Worm (Caenorhabditis elegans) whole organism, late embryonic: ENCODE measurements around the gene B0310.3.

ENCODE experiments used
- C08G9.2 ChIP-seq: sonication (generic microtip); optimal IDR thresholded peaks from 2 replicates; lab custom pipeline; 2016; ENCODE audit warnings: mild to moderate bottlenecking, missing genetic modification characterization, moderate library complexity, missing compliant biosample characterization
- C38D4.7 ChIP-seq: fragments of 200-800 bp; sonication (Bioruptor generic); optimal IDR thresholded peaks from 2 replicates; lab custom pipeline; 2018; ENCODE audit warnings: mild to moderate bottlenecking, missing genetic modification characterization, moderate library complexity, missing compliant biosample characterization
- K02D7.2 ChIP-seq: sonication (generic microtip); optimal IDR thresholded peaks from 2 replicates; lab custom pipeline; 2017; ENCODE audit warnings: mild to moderate bottlenecking, missing genetic modification characterization, missing compliant biosample characterization
- ahr-1 ChIP-seq: sonication (generic microtip); optimal IDR thresholded peaks from 2 replicates; lab custom pipeline; 2016; ENCODE audit warnings: missing genetic modification characterization, missing compliant biosample characterization
- ama-1 ChIP-seq: fragments of 150-350 bp; optimal IDR thresholded peaks from 2 replicates; lab custom pipeline; 2014
- ceh-14 ChIP-seq: sonication (generic microtip); optimal IDR thresholded peaks from 2 replicates; lab custom pipeline; 2016; ENCODE audit warnings: missing genotype, missing genetic modification characterization, missing compliant biosample characterization
- ceh-18 ChIP-seq: sonication (generic microtip); optimal IDR thresholded peaks from 2 replicates; lab custom pipeline; 2016; ENCODE audit warnings: missing genetic modification characterization, missing compliant biosample characterization
- ceh-19 ChIP-seq: fragments of 200-800 bp; sonication (Bioruptor generic); optimal IDR thresholded peaks from 2 replicates; lab custom pipeline; 2018; ENCODE audit warnings: mild to moderate bottlenecking, missing genetic modification characterization, missing compliant biosample characterization
- ceh-2 ChIP-seq: sonication (generic microtip); optimal IDR thresholded peaks from 2 replicates; lab custom pipeline; 2016; ENCODE audit warnings: missing genotype, missing genetic modification characterization, missing compliant biosample characterization
- ceh-24 ChIP-seq: sonication (generic microtip); optimal IDR thresholded peaks from 2 replicates; lab custom pipeline; 2016; ENCODE audit warnings: mild to moderate bottlenecking, missing genetic modification characterization, missing compliant biosample characterization
- ceh-30 ChIP-seq: fragments of 150-350 bp; optimal IDR thresholded peaks from 2 replicates; lab custom pipeline; 2014; ENCODE audit warnings: missing biosample characterization, missing genetic modification characterization
- ceh-31 ChIP-seq: sonication (generic microtip); optimal IDR thresholded peaks from 2 replicates; lab custom pipeline; 2016; ENCODE audit warnings: missing genetic modification characterization, missing compliant biosample characterization
- ceh-48 ChIP-seq: sonication (generic microtip); optimal IDR thresholded peaks from 2 replicates; lab custom pipeline; 2016; ENCODE audit warnings: missing genetic modification characterization, inconsistent platforms, missing compliant biosample characterization
- ceh-6 ChIP-seq: fragments of 200-800 bp; sonication (Bioruptor generic); optimal IDR thresholded peaks from 2 replicates; lab custom pipeline; 2018; ENCODE audit warnings: mild to moderate bottlenecking, missing genetic modification characterization, missing compliant biosample characterization
- ceh-9 ChIP-seq: sonication (generic microtip); optimal IDR thresholded peaks from 2 replicates; lab custom pipeline; 2016; ENCODE audit warnings: mild to moderate bottlenecking, missing genetic modification characterization, inconsistent platforms, missing compliant biosample characterization
- che-1 ChIP-seq: sonication (generic microtip); optimal IDR thresholded peaks from 2 replicates; lab custom pipeline; 2016; ENCODE audit warnings: mild to moderate bottlenecking, missing genetic modification characterization, missing compliant biosample characterization
- dve-1 ChIP-seq: sonication (generic microtip); optimal IDR thresholded peaks from 2 replicates; lab custom pipeline; 2017; ENCODE audit warnings: antibody characterized with exemption, mild to moderate bottlenecking, missing genetic modification characterization, missing compliant biosample characterization
- elt-2 ChIP-seq: sonication (generic microtip); optimal IDR thresholded peaks from 2 replicates; lab custom pipeline; 2016; ENCODE audit warnings: missing genetic modification reagents, missing genetic modification characterization, missing compliant biosample characterization
- elt-4 ChIP-seq: sonication (generic microtip); optimal IDR thresholded peaks from 2 replicates; lab custom pipeline; 2016; ENCODE audit warnings: missing genetic modification characterization, missing compliant biosample characterization
- eyg-1 ChIP-seq: sonication (generic microtip); optimal IDR thresholded peaks from 2 replicates; lab custom pipeline; 2016; ENCODE audit warnings: missing genotype, missing genetic modification characterization, missing compliant biosample characterization
- fax-1 ChIP-seq: sonication (generic microtip); optimal IDR thresholded peaks from 2 replicates; lab custom pipeline; 2016; ENCODE audit warnings: missing genotype, missing genetic modification characterization, missing compliant biosample characterization
- fkh-10 ChIP-seq: fragments of 150-350 bp; optimal IDR thresholded peaks from 2 replicates; lab custom pipeline; 2014; ENCODE audit warnings: missing biosample characterization, missing genetic modification reagents, missing genetic modification characterization
- fkh-6 ChIP-seq: sonication (generic microtip); optimal IDR thresholded peaks from 2 replicates; lab custom pipeline; 2016; ENCODE audit warnings: missing genetic modification characterization, missing compliant biosample characterization
- gmeb-2 ChIP-seq: sonication (generic microtip); optimal IDR thresholded peaks from 2 replicates; lab custom pipeline; 2016; ENCODE audit warnings: missing genetic modification characterization, inconsistent platforms, missing compliant biosample characterization
- hlh-13 ChIP-seq: fragments of 200-800 bp; sonication (Bioruptor generic); optimal IDR thresholded peaks from 2 replicates; lab custom pipeline; 2018; ENCODE audit warnings: mild to moderate bottlenecking, missing genetic modification characterization, missing compliant biosample characterization
- hlh-15 ChIP-seq: sonication (generic microtip); optimal IDR thresholded peaks from 2 replicates; lab custom pipeline; 2016; ENCODE audit warnings: missing genetic modification characterization, missing compliant biosample characterization
- hlh-30 ChIP-seq: sonication (generic microtip); optimal IDR thresholded peaks from 2 replicates; lab custom pipeline; 2017; ENCODE audit warnings: antibody characterized with exemption, missing genetic modification characterization, missing compliant biosample characterization; ENCODE audit not compliant: insufficient read depth
- hlh-6 ChIP-seq: sonication (generic microtip); optimal IDR thresholded peaks from 2 replicates; lab custom pipeline; 2016; ENCODE audit warnings: missing genotype, missing genetic modification characterization, missing compliant biosample characterization
- hlh-8 ChIP-seq: sonication (generic microtip); optimal IDR thresholded peaks from 2 replicates; lab custom pipeline; 2016; ENCODE audit warnings: missing genotype, missing genetic modification characterization, missing compliant biosample characterization
- lim-6 ChIP-seq: sonication (generic microtip); optimal IDR thresholded peaks from 2 replicates; lab custom pipeline; 2016; ENCODE audit warnings: missing genetic modification characterization, missing compliant biosample characterization
- lin-11 ChIP-seq: fragments of 200-800 bp; sonication (Bioruptor generic); optimal IDR thresholded peaks from 2 replicates; lab custom pipeline; 2018; ENCODE audit warnings: mild to moderate bottlenecking, missing genetic modification characterization, missing compliant biosample characterization
- madf-2 ChIP-seq: sonication (generic microtip); optimal IDR thresholded peaks from 2 replicates; lab custom pipeline; 2017; ENCODE audit warnings: missing genetic modification characterization, missing compliant biosample characterization
- mec-3 ChIP-seq: sonication (generic microtip); optimal IDR thresholded peaks from 2 replicates; lab custom pipeline; 2016; ENCODE audit warnings: borderline replicate concordance, missing genetic modification characterization, missing compliant biosample characterization
- nfya-1 ChIP-seq: sonication (generic microtip); optimal IDR thresholded peaks from 2 replicates; lab custom pipeline; 2017; ENCODE audit warnings: missing genetic modification characterization, mild to moderate bottlenecking, missing compliant biosample characterization, antibody characterized with exemption, moderate library complexity
- nhr-11 ChIP-seq: fragments of 150-350 bp; optimal IDR thresholded peaks from 2 replicates; lab custom pipeline; 2014; ENCODE audit warnings: missing biosample characterization, missing genetic modification characterization
- nhr-232 ChIP-seq: sonication (generic microtip); optimal IDR thresholded peaks from 2 replicates; lab custom pipeline; 2016; ENCODE audit warnings: missing genetic modification characterization, missing compliant biosample characterization
- npax-4 ChIP-seq: sonication (generic microtip); optimal IDR thresholded peaks from 2 replicates; lab custom pipeline; 2016; ENCODE audit warnings: missing genetic modification characterization, missing compliant biosample characterization
- pag-3 ChIP-seq: sonication (generic microtip); optimal IDR thresholded peaks from 2 replicates; lab custom pipeline; 2016; ENCODE audit warnings: missing compliant biosample characterization, missing genetic modification characterization, borderline replicate concordance
- pat-9 ChIP-seq: fragments of 200-800 bp; sonication (Bioruptor generic); optimal IDR thresholded peaks from 2 replicates; lab custom pipeline; 2018; ENCODE audit warnings: mild to moderate bottlenecking, missing genetic modification characterization, moderate library complexity, missing compliant biosample characterization
- pax-1 ChIP-seq: fragments of 150-350 bp; optimal IDR thresholded peaks from 2 replicates; lab custom pipeline; 2014; ENCODE audit warnings: missing biosample characterization, missing genetic modification characterization
- pha-2 ChIP-seq: sonication (generic microtip); optimal IDR thresholded peaks from 2 replicates; lab custom pipeline; 2017; ENCODE audit warnings: mild to moderate bottlenecking, missing genetic modification characterization, missing compliant biosample characterization
- pha-4 ChIP-seq: fragments of 150-350 bp; optimal IDR thresholded peaks from 2 replicates; lab custom pipeline; 2018; ENCODE audit warnings: missing biosample characterization, missing genetic modification reagents, missing genetic modification characterization
- pqm-1 ChIP-seq: sonication (generic microtip); optimal IDR thresholded peaks from 2 replicates; lab custom pipeline; 2016; ENCODE audit warnings: missing genetic modification characterization, missing compliant biosample characterization
- pros-1 ChIP-seq: fragments of 150-350 bp; optimal IDR thresholded peaks from 2 replicates; lab custom pipeline; 2014; ENCODE audit warnings: missing biosample characterization, missing genetic modification reagents, missing genetic modification characterization
- sdc-2 ChIP-seq: sonication (generic microtip); optimal IDR thresholded peaks from 2 replicates; lab custom pipeline; 2016; ENCODE audit warnings: missing genotype, missing genetic modification characterization, missing compliant biosample characterization
- sox-4 ChIP-seq: sonication (generic microtip); optimal IDR thresholded peaks from 2 replicates; lab custom pipeline; 2017; ENCODE audit warnings: mild to moderate bottlenecking, missing genetic modification characterization, inconsistent platforms, missing compliant biosample characterization
- syd-9 ChIP-seq: sonication (generic microtip); optimal IDR thresholded peaks from 2 replicates; lab custom pipeline; 2016; ENCODE audit warnings: mild to moderate bottlenecking, missing genetic modification characterization, moderate library complexity, missing compliant biosample characterization
- tbx-2 ChIP-seq: sonication (generic microtip); optimal IDR thresholded peaks from 2 replicates; lab custom pipeline; 2016; ENCODE audit warnings: missing genetic modification characterization, missing compliant biosample characterization
- tbx-7 ChIP-seq: sonication (generic microtip); optimal IDR thresholded peaks from 2 replicates; lab custom pipeline; 2016; ENCODE audit warnings: missing genotype, missing genetic modification characterization, missing compliant biosample characterization
- unc-42 ChIP-seq: sonication (generic microtip); optimal IDR thresholded peaks from 2 replicates; lab custom pipeline; 2016; ENCODE audit warnings: missing genotype, missing genetic modification characterization, missing compliant biosample characterization
- unc-55 ChIP-seq: sonication (generic microtip); optimal IDR thresholded peaks from 2 replicates; lab custom pipeline; 2017; ENCODE audit warnings: missing biosample characterization, missing genetic modification reagents, missing genetic modification characterization
- unc-86 ChIP-seq: sonication (generic microtip); optimal IDR thresholded peaks from 2 replicates; lab custom pipeline; 2016; ENCODE audit warnings: missing genetic modification characterization, missing compliant biosample characterization
- zip-5 ChIP-seq: sonication (generic microtip); optimal IDR thresholded peaks from 2 replicates; lab custom pipeline; 2016; ENCODE audit warnings: missing genetic modification characterization, missing compliant biosample characterization
- ztf-16 ChIP-seq: sonication (generic microtip); optimal IDR thresholded peaks from 2 replicates; lab custom pipeline; 2017; ENCODE audit warnings: missing genetic modification characterization, missing compliant biosample characterization

The B0310.3 gene

DNA sequence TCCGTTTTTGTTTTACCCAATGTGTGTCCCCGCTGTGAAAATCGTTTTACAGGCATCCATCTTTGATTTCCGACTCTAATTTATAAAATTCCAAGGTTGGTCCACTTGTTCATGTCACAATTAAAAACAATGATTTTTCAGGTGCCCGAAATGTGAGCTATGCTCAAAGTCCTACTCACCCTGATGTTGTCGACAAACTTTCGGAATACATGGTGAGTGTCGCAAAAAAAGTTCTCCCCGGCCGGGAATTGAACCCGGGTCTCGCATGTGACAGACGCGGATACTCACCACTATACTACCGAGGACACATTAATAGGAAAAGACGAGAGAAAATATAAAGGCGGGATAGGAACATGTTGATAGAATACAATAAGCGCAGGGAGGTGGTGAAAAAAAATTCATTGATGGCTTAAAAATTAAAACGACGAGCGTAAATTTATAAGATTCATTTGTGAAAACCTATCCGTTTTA lies 31.1 kb downstream of the B0310.3 start, which contains the start of gene egl-17:
Gene egl-17, plus strand, starts transcription at position 51 of the 471 bp plus-strand sequence.
- TF ChIP-seq che-1 (tag; lab: Kevin White, UChicago) (peak; percentile 94), ceh-19 (peak; percentile 96), lin-11 (tag; lab: Kevin White, UChicago) (peak; percentile 85), ceh-30 (tag; lab: Kevin White, UChicago) (no peak), dve-1 (tag; lab: Kevin White, UChicago) (peak; percentile 84), nfya-1 (tag; lab: Kevin White, UChicago) (peak; percentile 72), fkh-10 (GFP tag; lab: Kevin White, UChicago) (peak; percentile 61), pros-1 (tag; lab: Kevin White, UChicago) (no peak), K02D7.2 (tag; lab: Kevin White, UChicago) (peak; percentile 92), madf-2 (tag; lab: Kevin White, UChicago) (peak; percentile 90), pat-9 (peak; percentile 92), unc-86 (tag; lab: Kevin White, UChicago) (peak; percentile 83), syd-9 (tag; lab: Kevin White, UChicago) (peak; percentile 91), nhr-11 (tag; lab: Kevin White, UChicago) (no peak), hlh-30 (tag; lab: Kevin White, UChicago) (peak; percentile 91), hlh-6 (tag; lab: Kevin White, UChicago) (peak; percentile 92), ceh-18 (tag; lab: Kevin White, UChicago) (peak; percentile 87), pax-1 (tag; lab: Kevin White, UChicago) (no peak), tbx-7 (tag; lab: Kevin White, UChicago) (peak; percentile 5), zip-5 (peak; percentile 64), C08G9.2 (tag; lab: Kevin White, UChicago) (peak; percentile 91), ama-1 (lab: Kevin White, UChicago) (no peak), C38D4.7 (GFP tag; lab: Kevin White, UChicago) (peak; percentile 92), eyg-1 (tag; lab: Kevin White, UChicago) (peak; percentile 90), sox-4 (tag; lab: Kevin White, UChicago) (peak; percentile 93), pag-3 (peak; percentile 75), ahr-1 (tag; lab: Kevin White, UChicago) (peak; percentile 87), ceh-31 (tag; lab: Kevin White, UChicago) (peak; percentile 83), unc-55 (GFP tag; lab: Kevin White, UChicago) (no peak), elt-4 (tag; lab: Kevin White, UChicago) (peak; percentile 92), ceh-6 (GFP tag; lab: Kevin White, UChicago) (peak; percentile 94), sdc-2 (tag; lab: Kevin White, UChicago) (peak; percentile 95), ceh-2 (tag; lab: Kevin White, UChicago) (peak; percentile 87), hlh-8 (peak; percentile 89), ceh-48 (tag; lab: Kevin White, UChicago) (peak; percentile 78), pqm-1 (tag; lab: Kevin White, UChicago) (peak; percentile 71), ceh-14 (peak; percentile 93), ceh-24 (tag; lab: Kevin White, UChicago) (peak; percentile 81), pha-4 (tag; lab: Kevin White, UChicago) (no peak), ztf-16 (tag; lab: Kevin White, UChicago) (peak; percentile 87), pha-2 (tag; lab: Kevin White, UChicago) (peak; percentile 90), hlh-13 (GFP tag; lab: Kevin White, UChicago) (peak; percentile 77), gmeb-2 (peak; percentile 91), mec-3 (peak; percentile 89), unc-42 (peak; percentile 64), nhr-232 (tag; lab: Kevin White, UChicago) (peak; percentile 86), ceh-9 (tag; lab: Kevin White, UChicago) (peak; percentile 48), tbx-2 (peak; percentile 88), fax-1 (peak; percentile 89), fkh-6 (peak; percentile 92), lim-6 (tag; lab: Kevin White, UChicago) (peak; percentile 89), elt-2 (tag; lab: Kevin White, UChicago) (peak; percentile 94), npax-4 (tag; lab: Kevin White, UChicago) (peak; percentile 87), hlh-15 (tag; lab: Kevin White, UChicago) (peak; percentile 93)
